Fruit fly (Drosophila melanogaster) whole organism, embryonic: ENCODE results near the gene Spn75F.

Experiments used
- CG10209 ChIP-seq: fragments of 200-800 bp; sonication (Bioruptor generic); optimal IDR thresholded peaks from 3 replicates; lab custom pipeline; 2017; ENCODE audit warnings: missing biosample characterization, mild to moderate bottlenecking, missing genetic modification characterization, missing genetic modification reagents
- CG10274 ChIP-seq: fragments of 200-800 bp; sonication (Bioruptor generic); optimal IDR thresholded peaks from 3 replicates; lab custom pipeline; 2017; ENCODE audit warnings: missing biosample characterization, mild to moderate bottlenecking, missing genetic modification characterization
- CG10565 ChIP-seq: fragments of 200-800 bp; sonication (Bioruptor generic); optimal IDR thresholded peaks from 3 replicates; lab custom pipeline; 2016; ENCODE audit warnings: missing biosample characterization, mild to moderate bottlenecking, missing genetic modification characterization
- CG11456 ChIP-seq: fragments of 200-800 bp; sonication (Bioruptor generic); IDR thresholded peaks from 3 replicates; pipeline ENCODE4 v1.3.6; 2022; ENCODE audit warnings: missing biosample characterization, missing genetic modification characterization
- CG11695 ChIP-seq: fragments of 200-800 bp; sonication (Bioruptor generic); IDR thresholded peaks from 3 replicates; pipeline ENCODE4 v1.3.6; 2022; ENCODE audit warnings: missing biosample characterization, missing genetic modification characterization
- CG12155 ChIP-seq: fragments of 200-800 bp; sonication (Bioruptor generic); optimal IDR thresholded peaks from 3 replicates; lab custom pipeline; 2016; ENCODE audit warnings: missing biosample characterization, missing genetic modification characterization
- CG1233 ChIP-seq: fragments of 200-800 bp; sonication (Bioruptor generic); optimal IDR thresholded peaks from 4 replicates; lab custom pipeline; 2018; ENCODE audit warnings: missing biosample characterization, mild to moderate bottlenecking, missing genetic modification characterization
- CG12942 ChIP-seq: fragments of 200-800 bp; sonication (Bioruptor generic); optimal IDR thresholded peaks from 3 replicates; lab custom pipeline; 2016; ENCODE audit warnings: missing biosample characterization, missing genetic modification characterization
- CG14014 ChIP-seq: fragments of 200-800 bp; sonication (Bioruptor generic); IDR thresholded peaks from 2 replicates; pipeline ENCODE4 v1.3.6; 2022; ENCODE audit warnings: missing biosample characterization, missing genetic modification characterization
- CG15011 ChIP-seq: fragments of 200-800 bp; sonication (Bioruptor generic); optimal IDR thresholded peaks from 3 replicates; lab custom pipeline; 2018; ENCODE audit warnings: missing biosample characterization, mild to moderate bottlenecking, missing genetic modification characterization
- CG1647 ChIP-seq: fragments of 200-800 bp; sonication (Bioruptor generic); optimal IDR thresholded peaks from 3 replicates; lab custom pipeline; 2016; ENCODE audit warnings: missing biosample characterization, missing genetic modification characterization
- CG16779 ChIP-seq: fragments of 200-800 bp; sonication (Bioruptor generic); IDR thresholded peaks from 2 replicates; pipeline ENCODE4 v1.3.6; 2022; ENCODE audit warnings: missing biosample characterization, missing genetic modification characterization
- CG16815 ChIP-seq: fragments of 200-800 bp; sonication (Bioruptor generic); optimal IDR thresholded peaks from 3 replicates; lab custom pipeline; 2017; ENCODE audit warnings: missing biosample characterization, mild to moderate bottlenecking, missing genetic modification characterization
- CG17385 ChIP-seq: fragments of 200-800 bp; sonication (Bioruptor generic); optimal IDR thresholded peaks from 3 replicates; lab custom pipeline; 2018; ENCODE audit warnings: missing biosample characterization, mild to moderate bottlenecking, missing genetic modification characterization
- CG4328 ChIP-seq: fragments of 200-800 bp; sonication (Bioruptor generic); optimal IDR thresholded peaks from 3 replicates; lab custom pipeline; 2017; ENCODE audit warnings: missing biosample characterization, missing genetic modification reagents, missing genetic modification characterization
- CG4404 ChIP-seq: fragments of 200-800 bp; sonication (Bioruptor generic); IDR thresholded peaks from 2 replicates; pipeline ENCODE4 v1.3.6; 2022; ENCODE audit warnings: missing biosample characterization, missing genetic modification characterization
- CG7372 ChIP-seq: fragments of 200-800 bp; sonication (Bioruptor generic); IDR thresholded peaks from 2 replicates; pipeline ENCODE4 v1.3.6; 2022; ENCODE audit warnings: missing biosample characterization, missing genetic modification characterization
- D19A ChIP-seq: fragments of 200-800 bp; optimal IDR thresholded peaks from 3 replicates; lab custom pipeline; 2019; ENCODE audit warnings: missing biosample characterization, mild to moderate bottlenecking, missing genetic modification characterization, moderate library complexity
- Doc3 ChIP-seq: fragments of 200-800 bp; sonication (Bioruptor generic); IDR thresholded peaks from 3 replicates; pipeline ENCODE4 v1.3.6; 2022; ENCODE audit warnings: missing biosample characterization, missing genetic modification characterization; ENCODE audit not compliant: partially characterized antibody
- E2f2 ChIP-seq: fragments of 200-800 bp; sonication (Bioruptor generic); IDR thresholded peaks from 2 replicates; pipeline ENCODE4 v1.3.6; 2022; ENCODE audit warnings: missing biosample characterization, missing genetic modification characterization
- Ets65A ChIP-seq: fragments of 200-800 bp; sonication (Bioruptor generic); peaks from one replicate; lab custom pipeline; 2016; ENCODE audit warnings: missing biosample characterization, missing genetic modification characterization
- Fer3 ChIP-seq: fragments of 200-800 bp; sonication (Bioruptor generic); optimal IDR thresholded peaks from 2 replicates; lab custom pipeline; 2018; ENCODE audit warnings: missing biosample characterization, mild to moderate bottlenecking, missing genetic modification characterization, moderate library complexity
- abd-A ChIP-seq: fragments of 200-800 bp; sonication (Bioruptor generic); optimal IDR thresholded peaks from 3 replicates; lab custom pipeline; 2019; ENCODE audit warnings: missing biosample characterization, mild to moderate bottlenecking, missing genetic modification characterization, moderate library complexity
- ara ChIP-seq: fragments of 200-800 bp; sonication (Bioruptor generic); IDR thresholded peaks from 2 replicates; pipeline ENCODE4 v1.3.6; 2022; ENCODE audit warnings: missing biosample characterization, missing genetic modification characterization
- ash1 ChIP-seq: fragments of 200-800 bp; sonication (Bioruptor generic); optimal IDR thresholded peaks from 2 replicates; lab custom pipeline; 2018; ENCODE audit warnings: missing biosample characterization, mild to moderate bottlenecking, missing genetic modification characterization
- ato ChIP-seq: fragments of 200-800 bp; sonication (Bioruptor generic); IDR thresholded peaks from 2 replicates; pipeline ENCODE4 v1.3.6; 2022; ENCODE audit warnings: missing biosample characterization, missing genetic modification characterization; ENCODE audit not compliant: partially characterized antibody
- br ChIP-seq: fragments of >200 bp; optimal IDR thresholded peaks from 2 replicates; lab custom pipeline; 2017
- bsh ChIP-seq, 2 experiments: fragments of 200-800 bp; sonication (Bioruptor generic); optimal IDR thresholded peaks; 2 replicates each; lab custom pipeline; 2017 to 2018; ENCODE audit warnings: mild to moderate bottlenecking in 2 of 2, missing biosample characterization in 2 of 2, missing genetic modification characterization in 2 of 2, moderate library complexity in 1 of 2
- crol ChIP-seq: fragments of 200-800 bp; sonication (Bioruptor generic); IDR thresholded peaks from 2 replicates; pipeline ENCODE4 v1.3.6; 2022; ENCODE audit warnings: missing biosample characterization, missing genetic modification characterization
- danr ChIP-seq: fragments of 200-800 bp; sonication (Bioruptor generic); IDR thresholded peaks from 2 replicates; pipeline ENCODE4 v1.3.6; 2022; ENCODE audit warnings: missing biosample characterization, missing genetic modification characterization
- exex ChIP-seq: fragments of 200-800 bp; sonication (Bioruptor generic); optimal IDR thresholded peaks from 4 replicates; lab custom pipeline; 2018; ENCODE audit warnings: missing biosample characterization, mild to moderate bottlenecking, missing genetic modification characterization, moderate library complexity
- hbn ChIP-seq: fragments of 200-800 bp; sonication (Bioruptor generic); IDR thresholded peaks from 2 replicates; pipeline ENCODE4 v1.3.6; 2022; ENCODE audit warnings: missing biosample characterization, missing genetic modification characterization; ENCODE audit not compliant: partially characterized antibody
- lbe ChIP-seq: fragments of 200-800 bp; sonication (Bioruptor generic); optimal IDR thresholded peaks from 2 replicates; lab custom pipeline; 2016; ENCODE audit warnings: missing biosample characterization, mild to moderate bottlenecking, missing genetic modification characterization
- mld ChIP-seq: fragments of 200-800 bp; sonication (Bioruptor generic); IDR thresholded peaks from 3 replicates; pipeline ENCODE4 v1.3.6; 2022; ENCODE audit warnings: missing biosample characterization, missing genetic modification characterization; ENCODE audit not compliant: partially characterized antibody
- pan ChIP-seq, 4 experiments: fragments of >200 bp in 3 of 4; fragments of 200-800 bp in 1 of 4; sonication (Bioruptor generic) in 1 of 4; optimal IDR thresholded peaks in 3 of 4; IDR thresholded peaks in 1 of 4; 2 replicates each; pipeline versions ENCODE4 v1.3.6 to Lab custom; 2017 to 2022; ENCODE audit warnings: missing biosample characterization in 2 of 4, missing genetic modification characterization in 2 of 4, mixed read lengths in 1 of 4
- rib ChIP-seq: fragments of 200-800 bp; sonication (Bioruptor generic); IDR thresholded peaks from 2 replicates; pipeline ENCODE4 v1.3.6; 2022; ENCODE audit warnings: missing biosample characterization, missing genetic modification characterization
- ro ChIP-seq: fragments of 200-800 bp; sonication (Bioruptor generic); IDR thresholded peaks from 2 replicates; pipeline ENCODE4 v1.3.6; 2022; ENCODE audit warnings: missing biosample characterization, missing genetic modification characterization
- stc ChIP-seq: fragments of 200-800 bp; sonication (Bioruptor generic); IDR thresholded peaks from 2 replicates; pipeline ENCODE4 v1.3.6; 2022; ENCODE audit warnings: missing biosample characterization, missing genetic modification characterization
- tin ChIP-seq: fragments of 200-800 bp; sonication (Bioruptor generic); optimal IDR thresholded peaks from 3 replicates; lab custom pipeline; 2016; ENCODE audit warnings: missing biosample characterization, missing genetic modification characterization
- usp ChIP-seq: fragments of >200 bp; optimal IDR thresholded peaks from 2 replicates; lab custom pipeline; 2017; ENCODE audit warnings: missing biosample characterization, missing genetic modification characterization
- yki ChIP-seq: fragments of >200 bp; optimal IDR thresholded peaks from 3 replicates; lab custom pipeline; 2018
- z ChIP-seq: fragments of 200-800 bp; sonication (Bioruptor generic); IDR thresholded peaks from 3 replicates; pipeline ENCODE4 v1.3.6; 2022; ENCODE audit warnings: missing biosample characterization, missing genetic modification characterization

Gene Spn75F

DNA sequence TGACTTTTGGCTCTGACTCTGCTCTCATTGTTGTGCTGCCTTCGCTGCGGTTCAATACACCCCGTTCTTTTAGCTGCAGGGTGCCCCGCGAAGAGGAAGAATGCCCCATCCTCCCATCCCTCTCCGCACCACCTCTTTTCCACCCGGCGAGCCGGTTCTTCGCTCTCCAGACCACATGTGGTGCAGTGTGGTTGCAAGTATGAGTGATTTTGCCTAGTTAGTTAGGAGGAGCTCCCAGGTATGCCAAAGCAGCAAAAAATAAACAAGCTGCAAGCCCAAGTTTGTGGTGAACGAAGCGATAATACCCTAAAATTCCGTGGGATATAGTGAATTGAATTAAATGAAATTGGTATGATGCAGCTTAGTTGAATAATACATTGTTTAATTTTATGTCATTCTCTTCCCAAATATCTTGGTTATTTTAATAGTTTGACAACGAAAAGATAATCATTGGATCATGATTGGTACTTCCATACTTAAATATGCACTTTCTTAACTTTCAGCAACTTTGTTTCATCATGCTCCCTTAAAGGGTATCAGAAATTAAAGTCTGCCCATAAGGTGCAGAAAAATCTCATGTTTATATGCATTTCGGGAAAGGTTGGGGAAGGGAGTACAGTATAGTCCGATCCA lies 42.8 kb upstream of the Spn75F start (continued):
- peak; percentile 24 for TF ChIP-seq CG17385 (GFP tag; lab: Kevin White, UChicago)
- TF ChIP-seq CG7372 (GFP tag; lab: Robert Waterston, UW): no peak
- 0 out of 2 replicates have a peak, but pooled peaks have one; percentile 19 for TF ChIP-seq CG16779 (GFP tag; lab: Robert Waterston, UW)
- no peak for TF ChIP-seq yki (lab: Kevin White, UChicago)
- TF ChIP-seq CG4328: no peak
- no peak for TF ChIP-seq CG11695
- 0 out of 2 replicates have a peak, but pooled peaks have one; percentile 5 for TF ChIP-seq ara
- TF ChIP-seq CG10565 (GFP tag; lab: Kevin White, UChicago): no peak
- TF ChIP-seq CG16815 (GFP tag; lab: Kevin White, UChicago): no peak
- TF ChIP-seq Fer3 (tag; lab: Kevin White, UChicago): no peak
- TF ChIP-seq CG10274 (GFP tag; lab: Kevin White, UChicago): peak; percentile 81
- 0 out of 3 replicates have a peak, but pooled peaks have one; percentile 41 for TF ChIP-seq z (GFP tag; lab: Robert Waterston, UW)
- 0 out of 2 replicates have a peak, but pooled peaks have one; percentile 13 for TF ChIP-seq CG14014 (GFP tag; lab: Robert Waterston, UW)
- no peak for TF ChIP-seq CG4404 (GFP tag; lab: Robert Waterston, UW)
- TF ChIP-seq CG15011: no peak
- TF ChIP-seq bsh (GFP tag; optimal IDR thresholded peaks at IDR 0.05; lab: Kevin White, UChicago): peak in 1 of 2 experiments; percentile 68
- TF ChIP-seq CG1647: no peak
- TF ChIP-seq Doc3: no peak
- TF ChIP-seq CG1233 (GFP tag; lab: Kevin White, UChicago): no peak
- TF ChIP-seq stc (GFP tag; lab: Robert Waterston, UW): 0 out of 2 replicates have a peak, but pooled peaks have one; percentile 5
- TF ChIP-seq E2f2 (GFP tag; lab: Robert Waterston, UW): no peak
- no peak for TF ChIP-seq CG12942 (GFP tag; lab: Kevin White, UChicago)
- no peak for TF ChIP-seq ro (GFP tag; lab: Robert Waterston, UW)
- no peak for TF ChIP-seq CG12155 (GFP tag; lab: Kevin White, UChicago)
- TF ChIP-seq crol (GFP tag; lab: Robert Waterston, UW): peak; percentile 93
- TF ChIP-seq danr (GFP tag; lab: Robert Waterston, UW): no peak
- TF ChIP-seq ato (GFP tag; lab: Robert Waterston, UW): no peak
- no peak for TF ChIP-seq tin
- TF ChIP-seq pan (optimal IDR thresholded peaks at IDR 0.05; lab: Kevin White, UChicago): no peak
- TF ChIP-seq pan (GFP tag; optimal IDR thresholded peaks at IDR 0.05 in 1 of 2, IDR thresholded peaks at IDR 0.05 in 1 of 2): no peak
- TF ChIP-seq lbe: peak; percentile 53
- TF ChIP-seq rib (GFP tag; lab: Robert Waterston, UW): 0 out of 2 replicates have a peak, but pooled peaks have one; percentile 42
- no peak for TF ChIP-seq ash1 (GFP tag; lab: Kevin White, UChicago)
- TF ChIP-seq mld (GFP tag; lab: Robert Waterston, UW): 0 out of 3 replicates have a peak, but pooled peaks have one; percentile 6
- no peak for TF ChIP-seq CG10209 (GFP tag; lab: Kevin White, UChicago)
- no peak for TF ChIP-seq br (lab: Kevin White, UChicago)
- peak; percentile 27 for TF ChIP-seq Ets65A (GFP tag; lab: Kevin White, UChicago)
- TF ChIP-seq usp (GFP tag; lab: Kevin White, UChicago): no peak
- peak; percentile 59 for TF ChIP-seq D19A (tag; lab: Kevin White, UChicago)
- TF ChIP-seq exex (tag; lab: Kevin White, UChicago): no peak
- TF ChIP-seq CG11456: 0 out of 3 replicates have a peak, but pooled peaks have one; percentile 36
- no peak for TF ChIP-seq abd-A (tag; lab: Kevin White, UChicago)
- no peak for TF ChIP-seq hbn (GFP tag; lab: Robert Waterston, UW)
